Worm (Caenorhabditis elegans) whole organism, mixed stage, embryonic: ENCODE measurements around the gene uaf-2.

Experiments
- M03D4.4 ChIP-seq: sonication (generic microtip); optimal IDR thresholded peaks from 2 replicates; lab custom pipeline; 2017; ENCODE audit warnings: mild to moderate bottlenecking, missing genetic modification characterization, missing compliant biosample characterization
- bed-3 ChIP-seq: fragments of 200-800 bp; sonication (Bioruptor generic); optimal IDR thresholded peaks from 3 replicates; lab custom pipeline; 2018; ENCODE audit warnings: mild to moderate bottlenecking, missing genetic modification characterization, moderate library complexity, missing compliant biosample characterization
- blmp-1 ChIP-seq: fragments of 150-350 bp; optimal IDR thresholded peaks from 2 replicates; lab custom pipeline; 2014; ENCODE audit warnings: missing biosample characterization, missing genetic modification characterization
- ceh-39 ChIP-seq: fragments of 150-350 bp; optimal IDR thresholded peaks from 2 replicates; lab custom pipeline; 2014; ENCODE audit warnings: missing biosample characterization, missing genetic modification characterization
- ceh-43 ChIP-seq: fragments of 200-800 bp; sonication (Bioruptor generic); optimal IDR thresholded peaks from 2 replicates; lab custom pipeline; 2018; ENCODE audit warnings: mild to moderate bottlenecking, missing genetic modification characterization, moderate library complexity, missing compliant biosample characterization
- ceh-83 ChIP-seq: fragments of 200-800 bp; sonication (Bioruptor generic); optimal IDR thresholded peaks from 2 replicates; lab custom pipeline; 2018; ENCODE audit warnings: mild to moderate bottlenecking, missing genetic modification characterization, missing compliant biosample characterization
- ces-1 ChIP-seq: fragments of 150-350 bp; optimal IDR thresholded peaks from 2 replicates; lab custom pipeline; 2014; ENCODE audit warnings: missing biosample characterization, missing genetic modification reagents, missing genetic modification characterization
- cnd-1 ChIP-seq: fragments of 200-800 bp; sonication (Bioruptor generic); optimal IDR thresholded peaks from 2 replicates; lab custom pipeline; 2018; ENCODE audit warnings: mild to moderate bottlenecking, missing genetic modification characterization, missing compliant biosample characterization
- drap-1 ChIP-seq: fragments of 200-800 bp; sonication (Bioruptor generic); optimal IDR thresholded peaks from 3 replicates; lab custom pipeline; 2018; ENCODE audit warnings: mild to moderate bottlenecking, missing genetic modification characterization, missing compliant biosample characterization
- elt-1 ChIP-seq: sonication (generic microtip); optimal IDR thresholded peaks from 2 replicates; lab custom pipeline; 2017; ENCODE audit warnings: missing genetic modification characterization, mild to moderate bottlenecking, missing compliant biosample characterization, antibody characterized with exemption, moderate library complexity, borderline replicate concordance; ENCODE audit not compliant: insufficient read depth
- elt-3 ChIP-seq: fragments of 150-350 bp; optimal IDR thresholded peaks from 2 replicates; lab custom pipeline; 2014; ENCODE audit warnings: missing biosample characterization, missing genetic modification characterization
- ham-2 ChIP-seq: fragments of 200-800 bp; sonication (Bioruptor generic); optimal IDR thresholded peaks from 2 replicates; lab custom pipeline; 2018; ENCODE audit warnings: mild to moderate bottlenecking, missing genetic modification characterization, missing compliant biosample characterization
- hlh-1 ChIP-seq: fragments of 150-350 bp; optimal IDR thresholded peaks from 2 replicates; lab custom pipeline; 2014; ENCODE audit warnings: missing biosample characterization, missing genetic modification reagents, missing genetic modification characterization
- lin-13 ChIP-seq: fragments of 150-350 bp; optimal IDR thresholded peaks from 2 replicates; lab custom pipeline; 2014; ENCODE audit warnings: missing biosample characterization, missing genetic modification characterization
- lin-32 ChIP-seq: fragments of 200-800 bp; sonication (Bioruptor generic); optimal IDR thresholded peaks from 2 replicates; lab custom pipeline; 2018; ENCODE audit warnings: mild to moderate bottlenecking, missing genetic modification characterization, missing compliant biosample characterization
- lsy-2 ChIP-seq: fragments of 150-350 bp; optimal IDR thresholded peaks from 2 replicates; lab custom pipeline; 2014; ENCODE audit warnings: missing biosample characterization, missing genetic modification characterization
- mab-5 ChIP-seq: fragments of 150-350 bp; optimal IDR thresholded peaks from 2 replicates; lab custom pipeline; 2014; ENCODE audit warnings: missing biosample characterization, missing genetic modification characterization
- mep-1 ChIP-seq: fragments of 150-350 bp; optimal IDR thresholded peaks from 2 replicates; lab custom pipeline; 2017; ENCODE audit warnings: missing biosample characterization, missing genetic modification reagents, missing genetic modification characterization, inconsistent platforms
- mls-2 ChIP-seq: sonication (generic microtip); optimal IDR thresholded peaks from 2 replicates; lab custom pipeline; 2016; ENCODE audit warnings: mild to moderate bottlenecking, missing genetic modification characterization, moderate library complexity, missing compliant biosample characterization
- nhr-12 ChIP-seq: fragments of 150-350 bp; optimal IDR thresholded peaks from 2 replicates; lab custom pipeline; 2014; ENCODE audit warnings: missing biosample characterization, missing genetic modification characterization
- nhr-237 ChIP-seq: fragments of 150-350 bp; optimal IDR thresholded peaks from 2 replicates; lab custom pipeline; 2014; ENCODE audit warnings: missing biosample characterization, missing genetic modification characterization
- nhr-28 ChIP-seq: fragments of 150-350 bp; optimal IDR thresholded peaks from 2 replicates; lab custom pipeline; 2014; ENCODE audit warnings: missing biosample characterization, missing genetic modification characterization
- nhr-76 ChIP-seq: sonication (generic microtip); optimal IDR thresholded peaks from 2 replicates; lab custom pipeline; 2017; ENCODE audit warnings: missing biosample characterization, missing genetic modification characterization
- pha-4 ChIP-seq: fragments of 150-350 bp; optimal IDR thresholded peaks from 2 replicates; lab custom pipeline; 2018; ENCODE audit warnings: missing biosample characterization, missing genetic modification reagents, missing genetic modification characterization
- sem-2 ChIP-seq: fragments of 200-800 bp; sonication (Bioruptor generic); optimal IDR thresholded peaks from 2 replicates; lab custom pipeline; 2018; ENCODE audit warnings: mild to moderate bottlenecking, missing genetic modification characterization, missing compliant biosample characterization
- snpc-4 ChIP-seq: fragments of 150-350 bp; optimal IDR thresholded peaks from 2 replicates; lab custom pipeline; 2014; ENCODE audit warnings: missing biosample characterization, missing genetic modification characterization
- sptf-1 ChIP-seq: sonication (generic microtip); optimal IDR thresholded peaks from 2 replicates; lab custom pipeline; 2017; ENCODE audit warnings: mild to moderate bottlenecking, missing genetic modification characterization, moderate library complexity, missing compliant biosample characterization
- tbx-8 ChIP-seq: fragments of 200-800 bp; sonication (Bioruptor generic); optimal IDR thresholded peaks from 2 replicates; lab custom pipeline; 2018; ENCODE audit warnings: mild to moderate bottlenecking, missing genetic modification characterization, moderate library complexity, missing compliant biosample characterization
- unc-120 ChIP-seq: sonication (generic microtip); optimal IDR thresholded peaks from 2 replicates; lab custom pipeline; 2017; ENCODE audit warnings: missing genetic modification characterization, missing compliant biosample characterization; ENCODE audit not compliant: poor library complexity, severe bottlenecking
- unc-39 ChIP-seq: fragments of 150-350 bp; optimal IDR thresholded peaks from 2 replicates; lab custom pipeline; 2014; ENCODE audit warnings: missing biosample characterization, missing genetic modification characterization
- zip-8 ChIP-seq: fragments of 150-350 bp; optimal IDR thresholded peaks from 2 replicates; lab custom pipeline; 2014; ENCODE audit warnings: missing biosample characterization, missing genetic modification characterization

The uaf-2 gene

ce11 chrIV:17103116-17103515 lies 15.5 kb downstream of the uaf-2 start:
- TF ChIP-seq nhr-76: no peak
- TF ChIP-seq sptf-1: no peak

ce11 chrIV:17100628-17101338 lies 17.8 kb downstream of the uaf-2 start:
- no peak for TF ChIP-seq mab-5 (tag; lab: Kevin White, UChicago)
- no peak for TF ChIP-seq lsy-2
- no peak for TF ChIP-seq tbx-8 (GFP tag; lab: Kevin White, UChicago)
- TF ChIP-seq snpc-4 (tag; lab: Kevin White, UChicago): no peak
- no peak for TF ChIP-seq pha-4 (tag; lab: Kevin White, UChicago)
- TF ChIP-seq ham-2 (GFP tag; lab: Kevin White, UChicago): no peak
- no peak for TF ChIP-seq elt-3 (tag; lab: Kevin White, UChicago)
- no peak for TF ChIP-seq ces-1 (GFP tag; lab: Kevin White, UChicago)

- no peak for TF ChIP-seq zip-8 (tag; lab: Kevin White, UChicago)
- TF ChIP-seq mep-1: no peak
- TF ChIP-seq ceh-83 (GFP tag; lab: Kevin White, UChicago): no peak
- TF ChIP-seq nhr-28 (tag; lab: Kevin White, UChicago): no peak
- TF ChIP-seq drap-1 (GFP tag; lab: Kevin White, UChicago): no peak
- TF ChIP-seq ham-2 (GFP tag; lab: Kevin White, UChicago): no peak
- no peak for TF ChIP-seq sptf-1
- no peak for TF ChIP-seq nhr-76
- no peak for TF ChIP-seq elt-1 (tag; lab: Kevin White, UChicago)
- no peak for TF ChIP-seq ceh-43 (GFP tag; lab: Kevin White, UChicago)
- no peak for TF ChIP-seq nhr-237 (tag; lab: Kevin White, UChicago)
- no peak for TF ChIP-seq tbx-8 (GFP tag; lab: Kevin White, UChicago)
- no peak for TF ChIP-seq unc-120
- no peak for TF ChIP-seq snpc-4 (tag; lab: Kevin White, UChicago)
- TF ChIP-seq sem-2 (GFP tag; lab: Kevin White, UChicago): no peak
- TF ChIP-seq elt-3 (tag; lab: Kevin White, UChicago): no peak
- TF ChIP-seq lin-32: no peak
- TF ChIP-seq ces-1 (GFP tag; lab: Kevin White, UChicago): no peak
- no peak for TF ChIP-seq ceh-39 (tag; lab: Kevin White, UChicago)
Measured at ce11 chrIV:17100148-17100547, 18.4 kb downstream of the uaf-2 start, which contains the start of gene bca-2. Gene bca-2, minus strand, starts transcription at chrIV:17100248.

- TF ChIP-seq nhr-76: no peak
- TF ChIP-seq bed-3 (GFP tag; lab: Kevin White, UChicago): no peak
- no peak for TF ChIP-seq pha-4 (tag; lab: Kevin White, UChicago)
- TF ChIP-seq sptf-1: peak; percentile 18
- TF ChIP-seq zip-8 (tag; lab: Kevin White, UChicago): no peak
- no peak for TF ChIP-seq blmp-1 (tag; lab: Kevin White, UChicago)
- TF ChIP-seq nhr-237 (tag; lab: Kevin White, UChicago): no peak
- no peak for TF ChIP-seq nhr-12 (tag; lab: Kevin White, UChicago)
- TF ChIP-seq lin-13 (tag; lab: Kevin White, UChicago): no peak
- no peak for TF ChIP-seq unc-120
- TF ChIP-seq nhr-28 (tag; lab: Kevin White, UChicago): no peak
- TF ChIP-seq ham-2 (GFP tag; lab: Kevin White, UChicago): no peak
- TF ChIP-seq cnd-1 (tag; lab: Kevin White, UChicago): peak; percentile 30
- TF ChIP-seq tbx-8 (GFP tag; lab: Kevin White, UChicago): no peak
- TF ChIP-seq lsy-2: no peak
- TF ChIP-seq M03D4.4 (tag; lab: Kevin White, UChicago): no peak
Measured at ce11 chrIV:17099113-17099512, 19.5 kb downstream of the uaf-2 start.

- no peak for TF ChIP-seq mls-2
- TF ChIP-seq unc-39 (tag; lab: Kevin White, UChicago): no peak
- TF ChIP-seq lin-13 (tag; lab: Kevin White, UChicago): no peak
- no peak for TF ChIP-seq hlh-1 (tag; lab: Kevin White, UChicago)
- no peak for TF ChIP-seq ceh-83 (GFP tag; lab: Kevin White, UChicago)
- no peak for TF ChIP-seq bed-3 (GFP tag; lab: Kevin White, UChicago)
- no peak for TF ChIP-seq mep-1
- TF ChIP-seq tbx-8 (GFP tag; lab: Kevin White, UChicago): no peak
- TF ChIP-seq drap-1 (GFP tag; lab: Kevin White, UChicago): no peak
- TF ChIP-seq M03D4.4 (tag; lab: Kevin White, UChicago): no peak
- TF ChIP-seq elt-1 (tag; lab: Kevin White, UChicago): no peak
- no peak for TF ChIP-seq lsy-2
- TF ChIP-seq elt-3 (tag; lab: Kevin White, UChicago): no peak
- TF ChIP-seq sem-2 (GFP tag; lab: Kevin White, UChicago): no peak
- TF ChIP-seq blmp-1 (tag; lab: Kevin White, UChicago): no peak
- TF ChIP-seq ces-1 (GFP tag; lab: Kevin White, UChicago): no peak
Measured at ce11 chrIV:17096168-17096567, 22.4 kb downstream of the uaf-2 start, which contains the start of gene Y116A8C.27. Gene Y116A8C.27, minus strand, starts transcription at chrIV:17096268.
